Fruit fly (Drosophila melanogaster) whole organism, pupa: Measurements from ENCODE around the gene ari-1.
A peak's percentile ranks its signal among the peaks of the same experiment; 100 is the strongest.

Source experiments
- CG10348 ChIP-seq: fragments of 200-800 bp; sonication (Bioruptor generic); IDR thresholded peaks from 2 replicates; pipeline ENCODE4 v1.3.6; 2022; ENCODE audit warnings: missing biosample characterization, missing genetic modification characterization
- CG12605 ChIP-seq: fragments of 200-800 bp; sonication (Bioruptor generic); IDR thresholded peaks from 2 replicates; pipeline ENCODE4 v1.3.6; 2022; ENCODE audit warnings: missing biosample characterization, missing genetic modification characterization
- CG13204 ChIP-seq: fragments of 200-800 bp; sonication (Bioruptor generic); optimal IDR thresholded peaks from 2 replicates; lab custom pipeline; 2018; ENCODE audit warnings: missing biosample characterization, mild to moderate bottlenecking, missing genetic modification characterization, moderate library complexity
- CG14655 ChIP-seq: fragments of 200-800 bp; sonication (Bioruptor generic); optimal IDR thresholded peaks from 3 replicates; lab custom pipeline; 2017; ENCODE audit warnings: mild to moderate bottlenecking, missing biosample characterization, missing genetic modification reagents, missing genetic modification characterization
- CG15710 ChIP-seq: fragments of 200-800 bp; sonication (Bioruptor generic); optimal IDR thresholded peaks from 2 replicates; lab custom pipeline; 2018; ENCODE audit warnings: missing biosample characterization, mild to moderate bottlenecking, missing genetic modification characterization, moderate library complexity
- CG17806 ChIP-seq: fragments of 200-800 bp; sonication (Bioruptor generic); optimal IDR thresholded peaks from 2 replicates; lab custom pipeline; 2018; ENCODE audit warnings: missing biosample characterization, mild to moderate bottlenecking, missing genetic modification characterization, moderate library complexity
- CG32121 ChIP-seq: fragments of 200-800 bp; sonication (Bioruptor generic); IDR thresholded peaks from 2 replicates; pipeline ENCODE4 v1.3.6; 2022; ENCODE audit warnings: missing biosample characterization, missing genetic modification characterization
- CG34367 ChIP-seq: fragments of 200-800 bp; sonication (Bioruptor generic); optimal IDR thresholded peaks from 2 replicates; lab custom pipeline; 2018; ENCODE audit warnings: missing biosample characterization, mild to moderate bottlenecking, missing genetic modification characterization
- CG4496 ChIP-seq: fragments of 200-800 bp; sonication (Bioruptor generic); IDR thresholded peaks from 3 replicates; pipeline ENCODE4 v1.3.6; 2022; ENCODE audit warnings: missing biosample characterization, missing genetic modification characterization
- CG8159 ChIP-seq: fragments of 200-800 bp; sonication (Bioruptor generic); optimal IDR thresholded peaks from 3 replicates; lab custom pipeline; 2018; ENCODE audit warnings: missing biosample characterization, mild to moderate bottlenecking, missing genetic modification characterization, moderate library complexity
- CG8301 ChIP-seq: fragments of 200-800 bp; sonication (Bioruptor generic); optimal IDR thresholded peaks from 2 replicates; lab custom pipeline; 2018; ENCODE audit warnings: missing biosample characterization, mild to moderate bottlenecking, missing genetic modification characterization
- CG9948 ChIP-seq: fragments of 200-800 bp; sonication (Bioruptor generic); optimal IDR thresholded peaks from 2 replicates; lab custom pipeline; 2018; ENCODE audit warnings: missing biosample characterization, mild to moderate bottlenecking, missing genetic modification characterization, moderate library complexity
- D1 ChIP-seq: fragments of 200-800 bp; sonication (Bioruptor generic); optimal IDR thresholded peaks from 2 replicates; lab custom pipeline; 2018; ENCODE audit warnings: missing biosample characterization, mild to moderate bottlenecking, missing genetic modification characterization, moderate library complexity
- EcR ChIP-seq: fragments of 200-800 bp; sonication (Bioruptor generic); optimal IDR thresholded peaks from 3 replicates; lab custom pipeline; 2019; ENCODE audit warnings: missing biosample characterization, missing genetic modification characterization, mild to moderate bottlenecking, moderate library complexity, missing genetic modification reagents
- Ets98B ChIP-seq: fragments of 200-800 bp; sonication (Bioruptor generic); IDR thresholded peaks from 2 replicates; pipeline ENCODE4 v1.3.6; 2022; ENCODE audit warnings: missing biosample characterization, missing genetic modification characterization
- Pif1A ChIP-seq: fragments of 200-800 bp; sonication (Bioruptor generic); optimal IDR thresholded peaks from 3 replicates; lab custom pipeline; 2016; ENCODE audit warnings: missing biosample characterization, missing genetic modification characterization
- Pif1B ChIP-seq: fragments of 200-800 bp; sonication (Bioruptor generic); optimal IDR thresholded peaks from 3 replicates; lab custom pipeline; 2016; ENCODE audit warnings: missing biosample characterization, missing genetic modification characterization
- Snoo ChIP-seq: fragments of 200-800 bp; sonication (Bioruptor generic); optimal IDR thresholded peaks from 3 replicates; lab custom pipeline; 2017; ENCODE audit warnings: missing biosample characterization, mild to moderate bottlenecking, missing genetic modification characterization, inconsistent platforms
- fd96Ca ChIP-seq: fragments of 200-800 bp; sonication (Bioruptor generic); IDR thresholded peaks from 3 replicates; pipeline ENCODE4 v1.3.6; 2022; ENCODE audit warnings: missing biosample characterization, missing genetic modification characterization
- gl ChIP-seq: fragments of 200-800 bp; sonication (Bioruptor generic); optimal IDR thresholded peaks from 2 replicates; lab custom pipeline; 2018; ENCODE audit warnings: missing biosample characterization, mild to moderate bottlenecking, missing genetic modification characterization
- rn ChIP-seq: fragments of 200-800 bp; sonication (Bioruptor generic); IDR thresholded peaks from 2 replicates; pipeline ENCODE4 v1.3.6; 2022; ENCODE audit warnings: missing biosample characterization, missing genetic modification characterization

ari-1 gene

DNA sequence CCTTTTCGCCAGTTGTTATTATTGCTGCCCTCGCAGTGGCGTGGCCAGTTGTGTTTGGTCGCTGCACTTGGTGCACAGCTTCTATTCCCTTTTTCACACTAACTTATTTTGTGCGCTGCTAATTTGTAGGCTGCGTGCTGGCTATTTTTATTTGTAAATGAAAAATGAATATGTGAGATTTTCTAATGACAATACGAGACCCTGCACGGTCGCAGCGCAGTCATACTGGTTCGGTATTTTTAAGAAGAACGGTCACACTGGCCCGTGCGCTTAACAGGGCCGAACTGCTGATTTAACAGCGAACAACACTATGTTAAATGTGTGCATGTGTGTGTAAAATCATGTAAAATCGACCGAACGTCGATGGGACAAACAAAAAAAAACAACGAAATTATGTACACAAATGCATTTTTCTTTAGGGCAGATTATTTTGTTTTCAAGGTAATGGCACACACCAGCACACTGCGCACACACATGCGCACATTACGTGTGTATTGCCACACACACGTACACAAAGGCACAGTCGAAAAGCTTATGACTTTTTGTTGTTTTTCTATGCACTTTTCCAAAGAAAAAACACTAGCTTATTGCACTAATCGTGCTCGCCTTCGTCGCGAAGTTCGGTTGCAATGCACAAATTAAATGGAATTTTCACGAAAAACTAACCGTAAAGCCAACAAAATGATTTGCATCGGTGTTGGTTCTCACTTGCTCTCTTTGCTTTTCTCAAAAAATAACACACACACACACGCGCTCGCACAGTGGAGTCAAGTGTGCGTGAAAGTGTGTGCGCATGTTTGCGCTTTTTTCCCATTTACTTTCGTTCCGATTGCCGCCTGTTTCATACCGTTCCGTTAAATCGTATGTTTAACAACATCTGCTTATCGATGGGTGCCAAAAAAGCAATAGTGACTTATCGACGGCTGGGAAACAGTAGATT is at the start of gene ari-1:
Gene ari-1, minus strand, starts transcription at position 875 of the 940 bp plus-strand sequence.
- peak; percentile 29 for TF ChIP-seq CG14655 (GFP tag; lab: Kevin White, UChicago)
- no peak for TF ChIP-seq gl (tag; lab: Kevin White, UChicago)
- TF ChIP-seq CG4496 = peak; percentile 31; the same call in 1 of the 3 replicates

- no peak for TF ChIP-seq D1 (tag; lab: Kevin White, UChicago)
- TF ChIP-seq CG9948 (tag; lab: Kevin White, UChicago) = no peak
- no peak for TF ChIP-seq CG14655 (GFP tag; lab: Kevin White, UChicago)
- TF ChIP-seq rn = no peak
- TF ChIP-seq Snoo = no peak
- no peak for TF ChIP-seq EcR (GFP tag; lab: Kevin White, UChicago)
- no peak for TF ChIP-seq CG8159
- no peak for TF ChIP-seq gl (tag; lab: Kevin White, UChicago)
- TF ChIP-seq Pif1B (GFP tag; lab: Kevin White, UChicago) = no peak
- TF ChIP-seq CG10348 = no peak
- no peak for TF ChIP-seq CG8301 (tag; lab: Kevin White, UChicago)
- TF ChIP-seq CG32121 (GFP tag; lab: Robert Waterston, UW) = no peak
- TF ChIP-seq Pif1A (GFP tag; lab: Kevin White, UChicago) = no peak
- TF ChIP-seq CG34367 (tag; lab: Kevin White, UChicago) = no peak
- TF ChIP-seq CG17806 (tag; lab: Kevin White, UChicago) = no peak
- TF ChIP-seq Ets98B (GFP tag; lab: Robert Waterston, UW) = no peak
Measured at dm6 chrX:18185944-18186343, 48.4 kb upstream of the ari-1 start.

- TF ChIP-seq CG12605 (GFP tag; lab: Robert Waterston, UW) = no peak
- no peak for TF ChIP-seq CG4496
- no peak for TF ChIP-seq Pif1B (GFP tag; lab: Kevin White, UChicago)
- no peak for TF ChIP-seq CG14655 (GFP tag; lab: Kevin White, UChicago)
- TF ChIP-seq Snoo = no peak
- TF ChIP-seq Ets98B (GFP tag; lab: Robert Waterston, UW) = no peak
- TF ChIP-seq Pif1A (GFP tag; lab: Kevin White, UChicago) = no peak
- no peak for TF ChIP-seq fd96Ca (GFP tag; lab: Robert Waterston, UW)
Measured at dm6 chrX:18181152-18181551, 43.6 kb upstream of the ari-1 start.

dm6 chrX:18179372-18179771 is 41.8 kb upstream of the ari-1 start, which contains the start of gene Andorra:
Gene Andorra (minus strand): TSS chrX:18179472.
- TF ChIP-seq CG10348 (no peak), CG8301 (tag; lab: Kevin White, UChicago) (no peak), CG32121 (GFP tag; lab: Robert Waterston, UW) (no peak), CG9948 (tag; lab: Kevin White, UChicago) (no peak), Ets98B (GFP tag; lab: Robert Waterston, UW) (no peak), CG8159 (no peak), D1 (tag; lab: Kevin White, UChicago) (no peak), CG17806 (tag; lab: Kevin White, UChicago) (no peak), rn (no peak), CG34367 (tag; lab: Kevin White, UChicago) (no peak), CG12605 (GFP tag; lab: Robert Waterston, UW) (no peak), CG15710 (no peak), gl (tag; lab: Kevin White, UChicago) (no peak), fd96Ca (GFP tag; lab: Robert Waterston, UW) (no peak), Pif1B (GFP tag; lab: Kevin White, UChicago) (no peak), CG13204 (GFP tag; lab: Kevin White, UChicago) (no peak), Pif1A (GFP tag; lab: Kevin White, UChicago) (no peak), EcR (GFP tag; lab: Kevin White, UChicago) (no peak), CG14655 (GFP tag; lab: Kevin White, UChicago) (no peak)
- TF ChIP-seq, all 21 proteins: peak for 0

DNA sequence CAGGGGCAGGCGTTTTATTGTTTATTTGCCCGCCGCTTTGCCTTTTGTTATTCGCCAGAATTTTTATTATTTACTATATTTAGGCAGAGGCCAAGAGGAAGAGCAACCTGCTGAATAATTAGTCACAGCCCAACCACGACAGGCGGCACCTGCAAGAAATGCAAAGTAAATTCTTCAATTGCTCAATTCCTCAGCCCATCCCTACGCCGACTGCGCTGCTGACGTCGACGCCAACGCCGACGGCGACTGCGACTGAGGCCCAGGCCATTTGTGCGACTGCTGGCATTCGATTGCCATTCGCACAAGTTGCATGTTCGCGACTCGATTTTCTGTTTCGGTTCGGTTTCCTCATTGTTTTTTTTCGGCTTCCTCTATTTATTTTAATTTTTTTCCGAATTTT is 39.7 kb upstream of the ari-1 start, which contains the start of gene Frq2:
Gene Frq2, plus strand, starts transcription at position 301 of the 400 bp plus-strand sequence.
- no peak for TF ChIP-seq EcR (GFP tag; lab: Kevin White, UChicago)
- TF ChIP-seq fd96Ca (GFP tag; lab: Robert Waterston, UW) = no peak
- no peak for TF ChIP-seq Pif1B (GFP tag; lab: Kevin White, UChicago)
- no peak for TF ChIP-seq CG13204 (GFP tag; lab: Kevin White, UChicago)
- TF ChIP-seq Ets98B (GFP tag; lab: Robert Waterston, UW) = no peak
- TF ChIP-seq CG15710 = no peak
- no peak for TF ChIP-seq gl (tag; lab: Kevin White, UChicago)
- no peak for TF ChIP-seq CG10348
- TF ChIP-seq CG17806 (tag; lab: Kevin White, UChicago) = no peak
- no peak for TF ChIP-seq CG32121 (GFP tag; lab: Robert Waterston, UW)
- TF ChIP-seq rn = no peak
- TF ChIP-seq CG34367 (tag; lab: Kevin White, UChicago) = no peak
- no peak for TF ChIP-seq D1 (tag; lab: Kevin White, UChicago)
- TF ChIP-seq Snoo = no peak
- TF ChIP-seq CG4496 = no peak
- TF ChIP-seq CG9948 (tag; lab: Kevin White, UChicago) = no peak
- TF ChIP-seq CG8159 = no peak
- no peak for TF ChIP-seq CG12605 (GFP tag; lab: Robert Waterston, UW)
- no peak for TF ChIP-seq CG14655 (GFP tag; lab: Kevin White, UChicago)
- TF ChIP-seq CG8301 (tag; lab: Kevin White, UChicago) = no peak
